Worm (Caenorhabditis elegans) whole organism, L2 larva: ENCODE measurements around the gene pyt-1.
A peak's percentile ranks its signal among the peaks of the same experiment; 100 is the strongest.

Experiments
- C34F6.9 ChIP-seq: fragments of 150-350 bp; optimal IDR thresholded peaks from 2 replicates; lab custom pipeline; 2014; ENCODE audit warnings: missing biosample characterization, missing genetic modification characterization
- Y55F3AM.14 ChIP-seq: fragments of 200-800 bp; sonication (Bioruptor generic); optimal IDR thresholded peaks from 2 replicates; lab custom pipeline; 2018; ENCODE audit warnings: mild to moderate bottlenecking, missing genetic modification characterization, missing compliant biosample characterization
- ZK546.5 ChIP-seq: sonication (generic microtip); optimal IDR thresholded peaks from 2 replicates; lab custom pipeline; 2017; ENCODE audit warnings: missing biosample characterization, missing genetic modification characterization
- alr-1 ChIP-seq: fragments of 150-350 bp; optimal IDR thresholded peaks from 2 replicates; lab custom pipeline; 2014; ENCODE audit warnings: missing biosample characterization, missing genetic modification characterization
- ama-1 ChIP-seq: fragments of 150-350 bp; optimal IDR thresholded peaks from 2 replicates; lab custom pipeline; 2018; ENCODE audit warnings: inconsistent platforms
- blmp-1 ChIP-seq: sonication (generic microtip); optimal IDR thresholded peaks from 2 replicates; lab custom pipeline; 2017; ENCODE audit warnings: missing genetic modification characterization, mild to moderate bottlenecking, missing compliant biosample characterization, antibody characterized with exemption, moderate library complexity; ENCODE audit not compliant: insufficient read depth
- ceh-16 ChIP-seq: fragments of 150-350 bp; optimal IDR thresholded peaks from 2 replicates; lab custom pipeline; 2014; ENCODE audit warnings: missing biosample characterization, missing genetic modification characterization
- ceh-82 ChIP-seq: fragments of 150-350 bp; optimal IDR thresholded peaks from 2 replicates; lab custom pipeline; 2014; ENCODE audit warnings: missing biosample characterization, missing genetic modification characterization
- crh-2 ChIP-seq: sonication (generic microtip); optimal IDR thresholded peaks from 2 replicates; lab custom pipeline; 2017; ENCODE audit warnings: missing biosample characterization, missing genetic modification characterization
- egl-27 ChIP-seq: sonication (generic microtip); optimal IDR thresholded peaks from 3 replicates; lab custom pipeline; 2017; ENCODE audit warnings: missing biosample characterization, missing genetic modification reagents, missing genetic modification characterization
- elt-3 ChIP-seq: sonication (generic microtip); optimal IDR thresholded peaks from 2 replicates; lab custom pipeline; 2017; ENCODE audit warnings: missing biosample characterization, missing genetic modification characterization
- gmeb-1 ChIP-seq: fragments of 150-350 bp; optimal IDR thresholded peaks from 2 replicates; lab custom pipeline; 2014; ENCODE audit warnings: missing biosample characterization, missing genetic modification characterization
- lin-11 ChIP-seq: fragments of 150-350 bp; sonication (generic microtip); optimal IDR thresholded peaks from 2 replicates; lab custom pipeline; 2014; ENCODE audit warnings: missing biosample characterization, missing genetic modification characterization, inconsistent platforms, mixed read lengths
- lin-13 ChIP-seq: fragments of 150-350 bp; optimal IDR thresholded peaks from 2 replicates; lab custom pipeline; 2014; ENCODE audit warnings: missing biosample characterization, missing genetic modification reagents, missing genetic modification characterization
- lin-39 ChIP-seq: fragments of 150-350 bp; optimal IDR thresholded peaks from 2 replicates; lab custom pipeline; 2014; ENCODE audit warnings: missing biosample characterization, missing genetic modification reagents, missing genetic modification characterization
- lsy-2 ChIP-seq, 2 experiments: fragments of 150-350 bp in 1 of 2; sonication (generic microtip) in 1 of 2; optimal IDR thresholded peaks; 2 replicates each; lab custom pipeline; 2014 to 2017; ENCODE audit warnings: missing biosample characterization in 2 of 2, missing genetic modification characterization in 2 of 2
- mab-5 ChIP-seq: fragments of 150-350 bp; optimal IDR thresholded peaks from 2 replicates; lab custom pipeline; 2014; ENCODE audit warnings: missing biosample characterization, missing genetic modification characterization
- nhr-10 ChIP-seq: sonication (generic microtip); optimal IDR thresholded peaks from 2 replicates; lab custom pipeline; 2017; ENCODE audit warnings: missing biosample characterization, missing genetic modification characterization
- nhr-12 ChIP-seq: fragments of 150-350 bp; optimal IDR thresholded peaks from 2 replicates; lab custom pipeline; 2014; ENCODE audit warnings: missing biosample characterization, missing genetic modification characterization
- nhr-129 ChIP-seq: fragments of 150-350 bp; optimal IDR thresholded peaks from 2 replicates; lab custom pipeline; 2014; ENCODE audit warnings: missing biosample characterization, missing genetic modification characterization
- nhr-21 ChIP-seq: fragments of 150-350 bp; optimal IDR thresholded peaks from 2 replicates; lab custom pipeline; 2014; ENCODE audit warnings: missing biosample characterization, missing genetic modification characterization
- nhr-23 ChIP-seq: fragments of 150-350 bp; optimal IDR thresholded peaks from 2 replicates; lab custom pipeline; 2014; ENCODE audit warnings: missing biosample characterization, missing genetic modification reagents, missing genetic modification characterization
- nhr-237 ChIP-seq: fragments of 150-350 bp; optimal IDR thresholded peaks from 2 replicates; lab custom pipeline; 2014; ENCODE audit warnings: missing biosample characterization, missing genetic modification characterization
- nhr-25 ChIP-seq: fragments of 150-350 bp; sonication (generic microtip); optimal IDR thresholded peaks from 3 replicates; lab custom pipeline; 2014; ENCODE audit warnings: missing biosample characterization, missing genetic modification characterization
- nhr-6 ChIP-seq: fragments of 150-350 bp; optimal IDR thresholded peaks from 2 replicates; lab custom pipeline; 2014; ENCODE audit warnings: missing biosample characterization, missing genetic modification characterization
- nhr-77 ChIP-seq: fragments of 150-350 bp; optimal IDR thresholded peaks from 2 replicates; lab custom pipeline; 2014; ENCODE audit warnings: missing biosample characterization, missing genetic modification characterization
- peb-1 ChIP-seq: fragments of 150-350 bp; optimal IDR thresholded peaks from 2 replicates; lab custom pipeline; 2014; ENCODE audit warnings: missing biosample characterization, missing genetic modification characterization
- sma-3 ChIP-seq: sonication (generic microtip); optimal IDR thresholded peaks from 2 replicates; lab custom pipeline; 2016; ENCODE audit warnings: missing genetic modification reagents, missing genetic modification characterization, missing compliant biosample characterization
- sma-9 ChIP-seq, 2 experiments: fragments of 150-350 bp in 1 of 2; sonication (generic microtip) in 1 of 2; optimal IDR thresholded peaks; 2 replicates each; lab custom pipeline; 2014 to 2016; ENCODE audit warnings: missing genetic modification characterization in 2 of 2, mild to moderate bottlenecking in 1 of 2, missing biosample characterization in 1 of 2, missing compliant biosample characterization in 1 of 2, missing genetic modification reagents in 1 of 2, moderate library complexity in 1 of 2
- snpc-4 ChIP-seq: fragments of 150-350 bp; optimal IDR thresholded peaks from 2 replicates; lab custom pipeline; 2014; ENCODE audit warnings: missing biosample characterization, missing genetic modification characterization
- unc-39 ChIP-seq: fragments of 150-350 bp; optimal IDR thresholded peaks from 2 replicates; lab custom pipeline; 2014; ENCODE audit warnings: missing biosample characterization, missing genetic modification characterization
- unc-55 ChIP-seq: fragments of 150-350 bp; sonication (generic microtip); optimal IDR thresholded peaks from 3 replicates; lab custom pipeline; 2014; ENCODE audit warnings: missing biosample characterization, missing genetic modification reagents, missing genetic modification characterization
- unc-62 ChIP-seq: fragments of 150-350 bp; optimal IDR thresholded peaks from 2 replicates; lab custom pipeline; 2014; ENCODE audit warnings: missing biosample characterization, missing genetic modification reagents, missing genetic modification characterization
- ztf-1 ChIP-seq: fragments of 200-800 bp; sonication (Bioruptor generic); conservative IDR thresholded peaks from 2 replicates; pipeline ENCODE4 v1.3.6; 2022; ENCODE audit warnings: missing genetic modification characterization, missing compliant biosample characterization
- ztf-11 ChIP-seq: sonication (generic microtip); optimal IDR thresholded peaks from 2 replicates; lab custom pipeline; 2017; ENCODE audit warnings: missing biosample characterization, missing genetic modification characterization

pyt-1 gene

ce11 chrV:10239861-10240260 lies 10.7 kb upstream of the pyt-1 start, which contains the start of gene fipr-8:
Gene fipr-8 (minus strand): TSS chrV:10239961.
- TF ChIP-seq lin-13 (GFP tag; lab: Kevin White, UChicago) (no peak), unc-62 (GFP tag; lab: Kevin White, UChicago) (no peak), ztf-11 (tag; lab: Kevin White, UChicago) (no peak), unc-55 (GFP tag; lab: Kevin White, UChicago) (no peak), Y55F3AM.14 (GFP tag; lab: Kevin White, UChicago) (no peak), ceh-82 (no peak)

ce11 chrV:10238665-10239064 lies 9.5 kb upstream of the pyt-1 start, which contains the start of gene fubl-1:
Gene fubl-1 (minus strand): TSS chrV:10238866.
- TF ChIP-seq lin-39 (tag; lab: Kevin White, UChicago): no peak
- TF ChIP-seq lin-11 (tag; lab: Kevin White, UChicago): peak; percentile 64
- TF ChIP-seq nhr-25 (tag; lab: Kevin White, UChicago): no peak
- TF ChIP-seq ama-1: peak; percentile 29
- TF ChIP-seq lsy-2 (tag; optimal IDR thresholded peaks at IDR 0.05; lab: Kevin White, UChicago): peak in 1 of 2 experiments; percentile 43
- peak; percentile 29 for TF ChIP-seq nhr-129
- TF ChIP-seq C34F6.9 (tag; lab: Kevin White, UChicago): peak; percentile 50
- TF ChIP-seq unc-55 (GFP tag; lab: Kevin White, UChicago): peak; percentile 33

ce11 chrV:10237959-10238444 lies 8.9 kb upstream of the pyt-1 start:
- TF ChIP-seq ceh-82 (no peak), unc-62 (GFP tag; lab: Kevin White, UChicago) (no peak), sma-9 (GFP tag; optimal IDR thresholded peaks at IDR 0.05; lab: Kevin White, UChicago) (no peak), sma-9 (tag; optimal IDR thresholded peaks at IDR 0.05; lab: Kevin White, UChicago) (no peak), blmp-1 (tag; lab: Kevin White, UChicago) (no peak), mab-5 (tag; lab: Kevin White, UChicago) (no peak), nhr-21 (tag; lab: Kevin White, UChicago) (no peak), ama-1 (no peak), ztf-1 (GFP tag; lab: Robert Waterston, UW) (no peak), peb-1 (no peak), nhr-6 (tag; lab: Kevin White, UChicago) (no peak), nhr-10 (tag; lab: Kevin White, UChicago) (no peak), crh-2 (tag; lab: Kevin White, UChicago) (no peak), nhr-77 (tag; lab: Kevin White, UChicago) (no peak), ZK546.5 (tag; lab: Kevin White, UChicago) (no peak), lin-11 (tag; lab: Kevin White, UChicago) (no peak), gmeb-1 (tag; lab: Kevin White, UChicago) (no peak), elt-3 (no peak), Y55F3AM.14 (GFP tag; lab: Kevin White, UChicago) (no peak), unc-39 (tag; lab: Kevin White, UChicago) (no peak)

DNA sequence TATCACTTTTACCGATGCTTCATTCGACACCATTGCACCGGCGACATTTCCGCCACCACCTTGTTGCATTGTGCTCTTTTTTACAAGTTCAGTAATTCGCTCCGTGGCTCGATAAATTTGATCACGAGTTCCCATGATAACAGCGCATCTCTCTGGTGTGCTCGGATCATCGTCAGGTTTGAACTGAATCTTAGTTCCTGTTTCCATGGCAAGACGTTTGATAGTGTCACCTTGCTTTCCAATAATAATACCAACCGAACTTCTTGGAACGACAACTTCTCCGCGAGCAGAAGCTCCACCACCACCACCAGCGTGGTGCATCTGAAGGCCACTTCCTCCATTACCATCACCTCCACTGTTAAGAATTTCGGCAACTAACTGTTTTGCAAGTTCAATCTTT lies 8.0 kb upstream of the pyt-1 start:
- TF ChIP-seq nhr-6 (tag; lab: Kevin White, UChicago) (no peak), nhr-23 (tag; lab: Kevin White, UChicago) (no peak), egl-27 (no peak), alr-1 (tag; lab: Kevin White, UChicago) (no peak), nhr-237 (tag; lab: Kevin White, UChicago) (no peak), nhr-12 (tag; lab: Kevin White, UChicago) (no peak), ceh-16 (tag; lab: Kevin White, UChicago) (no peak), elt-3 (no peak), unc-62 (GFP tag; lab: Kevin White, UChicago) (no peak), snpc-4 (no peak), sma-3 (GFP tag; lab: Kevin White, UChicago) (no peak), lin-13 (GFP tag; lab: Kevin White, UChicago) (no peak)
- TF ChIP-seq, all 48 proteins: peak for 0
